Worm (Caenorhabditis elegans) whole organism, late embryonic: ENCODE data around the gene ttr-28.

Experiments
- ama-1 ChIP-seq: fragments of 150-350 bp; optimal IDR thresholded peaks from 2 replicates; lab custom pipeline; 2014
- ceh-6 ChIP-seq: fragments of 200-800 bp; sonication (Bioruptor generic); optimal IDR thresholded peaks from 2 replicates; lab custom pipeline; 2018; ENCODE audit warnings: mild to moderate bottlenecking, missing genetic modification characterization, missing compliant biosample characterization
- ets-4 ChIP-seq: sonication (generic microtip); optimal IDR thresholded peaks from 2 replicates; lab custom pipeline; 2016; ENCODE audit warnings: missing genetic modification characterization, missing compliant biosample characterization
- fkh-10 ChIP-seq: fragments of 150-350 bp; optimal IDR thresholded peaks from 2 replicates; lab custom pipeline; 2014; ENCODE audit warnings: missing biosample characterization, missing genetic modification reagents, missing genetic modification characterization
- hlh-30 ChIP-seq: sonication (generic microtip); optimal IDR thresholded peaks from 2 replicates; lab custom pipeline; 2017; ENCODE audit warnings: antibody characterized with exemption, missing genetic modification characterization, missing compliant biosample characterization; ENCODE audit not compliant: insufficient read depth
- pha-4 ChIP-seq: fragments of 150-350 bp; optimal IDR thresholded peaks from 2 replicates; lab custom pipeline; 2018; ENCODE audit warnings: missing biosample characterization, missing genetic modification reagents, missing genetic modification characterization
- tbx-2 ChIP-seq: sonication (generic microtip); optimal IDR thresholded peaks from 2 replicates; lab custom pipeline; 2016; ENCODE audit warnings: missing genetic modification characterization, missing compliant biosample characterization
- unc-55 ChIP-seq: sonication (generic microtip); optimal IDR thresholded peaks from 2 replicates; lab custom pipeline; 2017; ENCODE audit warnings: missing biosample characterization, missing genetic modification reagents, missing genetic modification characterization

ce11 chrV:12904054-12904453 is 920 bp downstream of the ttr-28 start, which contains the start of gene ttr-27:
- TF ChIP-seq pha-4 (no peak), hlh-30 (no peak), unc-55 (GFP tag; lab: Kevin White, UChicago) (no peak), ets-4 (tag; lab: Kevin White, UChicago) (no peak), ama-1 (lab: Kevin White, UChicago) (no peak), tbx-2 (tag; lab: Kevin White, UChicago) (no peak), ceh-6 (GFP tag; lab: Kevin White, UChicago) (no peak), fkh-10 (GFP tag; lab: Kevin White, UChicago) (no peak)
